Fruit fly (Drosophila melanogaster): ENCODE data around the gene Graf.

Gene Graf

dm6 chrX:15740288-15740726, 20.2 kb downstream of the Graf start (continued):
- peak; percentile 29 for TF ChIP-seq cato (GFP tag; optimal IDR thresholded peaks at IDR 0.05; ENCODE audit: borderline replicate concordance)
- TF ChIP-seq Max (GFP tag; optimal IDR thresholded peaks at IDR 0.05) = peak; percentile 20
- peak; percentile 54 to 65 for TF ChIP-seq dpn (GFP tag; optimal IDR thresholded peaks at IDR 0.05)
- 0 out of 2 replicates have a peak, but pooled peaks have one; percentile 30 for TF ChIP-seq Gsc (GFP tag; IDR thresholded peaks at IDR 0.05)
- no peak for TF ChIP-seq Ravus (GFP tag; IDR thresholded peaks at IDR 0.05)
- TF ChIP-seq nerfin-1 (tag; optimal IDR thresholded peaks at IDR 0.05) = peak; percentile 19
- peak; percentile 47; the same call in 1 of the 3 replicates for TF ChIP-seq C15 (GFP tag; IDR thresholded peaks at IDR 0.05)
- TF ChIP-seq CG14710 (tag; optimal IDR thresholded peaks at IDR 0.05) = peak; percentile 3
- TF ChIP-seq CG11456 (GFP tag; IDR thresholded peaks at IDR 0.05) = peak; percentile 82
- no peak for TF ChIP-seq Bgb (GFP tag; IDR thresholded peaks at IDR 0.05; ENCODE audit: partially characterized antibody)
- TF ChIP-seq CG2129 (GFP tag; IDR thresholded peaks at IDR 0.05; ENCODE audit: partially characterized antibody) = no peak
- peak; percentile 14; the same call in 1 of the 2 replicates for TF ChIP-seq dimm (GFP tag; IDR thresholded peaks at IDR 0.05)
- TF ChIP-seq CG7987 (GFP tag; optimal IDR thresholded peaks at IDR 0.05) = peak; percentile 67
- TF ChIP-seq CG4404 (GFP tag; IDR thresholded peaks at IDR 0.05) = peak; percentile 50
- TF ChIP-seq gro (GFP tag; optimal IDR thresholded peaks at IDR 0.05) = peak; percentile 87
- no peak for TF ChIP-seq Doc3 (GFP tag; IDR thresholded peaks at IDR 0.05; ENCODE audit: partially characterized antibody)
- peak; percentile 70 for TF ChIP-seq CG10209 (GFP tag; optimal IDR thresholded peaks at IDR 0.05)
- peak; percentile 31 for TF ChIP-seq CG10654 (GFP tag; optimal IDR thresholded peaks at IDR 0.05)
- peak; percentile 67 for TF ChIP-seq ind (GFP tag; optimal IDR thresholded peaks at IDR 0.05)
- TF ChIP-seq Deaf1 (tag; optimal IDR thresholded peaks at IDR 0.05) = peak; percentile 77
- TF ChIP-seq CG4424 (GFP tag; optimal IDR thresholded peaks at IDR 0.05) = peak; percentile 19
- peak; percentile 44 for TF ChIP-seq chn (GFP tag; optimal IDR thresholded peaks at IDR 0.05)
- no peak for TF ChIP-seq CG15601 (tag; optimal IDR thresholded peaks at IDR 0.05)
- no peak for TF ChIP-seq z (GFP tag; IDR thresholded peaks at IDR 0.05)
- TF ChIP-seq E2f1 (GFP tag; IDR thresholded peaks at IDR 0.05) = peak; percentile 72
- no peak for TF ChIP-seq gfzf (GFP tag; optimal IDR thresholded peaks at IDR 0.05)
- TF ChIP-seq Elba2 (GFP tag; optimal IDR thresholded peaks at IDR 0.05) = no peak
- TF ChIP-seq amos (GFP tag; IDR thresholded peaks at IDR 0.05; ENCODE audit: partially characterized antibody) = 0 out of 2 replicates have a peak, but pooled peaks have one; percentile 4
- TF ChIP-seq CG13287 (GFP tag; IDR thresholded peaks at IDR 0.05; ENCODE audit: partially characterized antibody) = no peak
- peak; percentile 56 for TF ChIP-seq sd (tag; optimal IDR thresholded peaks at IDR 0.05)
- TF ChIP-seq CG30431 (GFP tag; optimal IDR thresholded peaks at IDR 0.05) = peak; percentile 41
- no peak for TF ChIP-seq aop (GFP tag; IDR thresholded peaks at IDR 0.05)
- TF ChIP-seq Nf-YA (GFP tag; IDR thresholded peaks at IDR 0.05) = 0 out of 2 replicates have a peak, but pooled peaks have one; percentile 48
- TF ChIP-seq dm (GFP tag; optimal IDR thresholded peaks at IDR 0.05) = no peak
- no peak for TF ChIP-seq disco-r (GFP tag; optimal IDR thresholded peaks at IDR 0.05)
- no peak for TF ChIP-seq MESR4 (GFP tag; optimal IDR thresholded peaks at IDR 0.05)
- TF ChIP-seq Dfd (GFP tag; optimal IDR thresholded peaks at IDR 0.05) = no peak
- TF ChIP-seq CG13624 (GFP tag; optimal IDR thresholded peaks at IDR 0.05) = peak; percentile 40
- TF ChIP-seq CG17359 (tag; optimal IDR thresholded peaks at IDR 0.05) = peak; percentile 79
- TF ChIP-seq fd96Cb (tag; optimal IDR thresholded peaks at IDR 0.05) = peak; percentile 55
- TF ChIP-seq CG31365 (tag; optimal IDR thresholded peaks at IDR 0.05) = peak; percentile 52
- peak; percentile 65 for TF ChIP-seq CG31224 (GFP tag; IDR thresholded peaks at IDR 0.05)
- TF ChIP-seq twi (tag; optimal IDR thresholded peaks at IDR 0.05) = no peak
- TF ChIP-seq HHEX (GFP tag; optimal IDR thresholded peaks at IDR 0.05) = peak; percentile 80
- TF ChIP-seq sc (optimal IDR thresholded peaks at IDR 0.05) = no peak
- peak; percentile 6 for TF ChIP-seq sc (GFP tag; optimal IDR thresholded peaks at IDR 0.05)
- TF ChIP-seq ems (GFP tag; optimal IDR thresholded peaks at IDR 0.05) = peak; percentile 66
- peak; percentile 69 for TF ChIP-seq mam (GFP tag; optimal IDR thresholded peaks at IDR 0.05)
- peak; percentile 0 for TF ChIP-seq CG6254 (GFP tag; optimal IDR thresholded peaks at IDR 0.05)
- peak; percentile 60 for TF ChIP-seq fd3F (GFP tag; optimal IDR thresholded peaks at IDR 0.05)
